Worm (Caenorhabditis elegans) whole organism, L4/young adult: Measurements from ENCODE around the gene C25E10.13.

Source experiments
- W03F9.2 ChIP-seq: fragments of 150-350 bp; optimal IDR thresholded peaks from 2 replicates; lab custom pipeline; 2014; ENCODE audit warnings: missing biosample characterization, missing genetic modification characterization
- dao-5 ChIP-seq: sonication (generic microtip); optimal IDR thresholded peaks from 2 replicates; lab custom pipeline; 2016; ENCODE audit warnings: missing genotype, missing genetic modification characterization, moderate library complexity, missing compliant biosample characterization
- him-1 ChIP-seq: sonication (generic microtip); optimal IDR thresholded peaks from 2 replicates; lab custom pipeline; 2016; ENCODE audit warnings: missing genotype, missing genetic modification reagents, missing genetic modification characterization, missing compliant biosample characterization

The C25E10.13 gene

ce11 chrV:9096674-9097073 lies 37.2 kb downstream of the C25E10.13 start:
- no peak for TF ChIP-seq W03F9.2 (tag; lab: Kevin White, UChicago)
- no peak for TF ChIP-seq dao-5 (tag; lab: Kevin White, UChicago)
- TF ChIP-seq him-1 (tag; lab: Kevin White, UChicago), result no peak

DNA sequence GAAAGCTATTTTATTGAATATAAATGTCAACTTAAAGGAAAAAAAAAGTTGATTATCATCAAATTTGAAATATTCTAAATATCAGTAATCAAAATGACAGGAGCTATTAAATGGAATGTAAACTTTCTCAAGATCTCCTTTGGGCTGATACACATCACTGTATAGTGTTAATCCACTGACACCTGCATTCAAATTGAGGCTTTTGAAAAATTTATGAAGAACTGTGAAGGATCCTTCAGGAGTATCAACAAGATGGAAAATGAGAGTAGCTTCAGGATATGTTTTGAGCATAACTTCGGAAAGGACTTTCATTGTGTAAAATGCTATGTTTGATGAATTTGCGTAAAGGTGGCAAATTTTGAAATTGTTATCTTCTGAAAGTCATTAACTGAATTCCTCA lies 37.7 kb downstream of the C25E10.13 start:
- TF ChIP-seq dao-5 (tag; lab: Kevin White, UChicago), result no peak

ce11 chrV:9098280-9098973 lies 38.9 kb downstream of the C25E10.13 start, which contains the start of gene F21C10.9:
F21C10.9 (minus strand) TSS chrV:9098696.
- TF ChIP-seq him-1 (tag; lab: Kevin White, UChicago) (no peak), W03F9.2 (tag; lab: Kevin White, UChicago) (no peak), dao-5 (tag; lab: Kevin White, UChicago) (no peak)

DNA sequence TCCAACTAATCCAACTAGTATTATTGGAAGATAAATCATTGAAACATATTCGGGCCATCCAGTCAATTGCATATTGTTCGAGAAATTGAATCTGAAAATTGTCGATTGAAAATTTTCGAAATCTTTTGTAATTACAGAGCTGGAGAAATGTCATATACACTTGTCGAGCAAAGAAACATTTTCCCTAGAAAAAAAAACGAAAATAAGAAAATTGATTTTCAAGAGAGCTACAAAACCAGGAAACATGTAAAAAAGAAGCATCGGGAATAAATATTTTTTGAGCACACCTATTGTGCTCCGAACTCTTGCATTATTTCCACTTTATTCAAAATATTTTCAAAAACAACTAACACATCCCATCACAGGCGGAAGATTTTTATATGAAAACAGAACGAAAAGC lies 41.5 kb downstream of the C25E10.13 start, which contains the start of gene frpr-6:
TSS of gene frpr-6 (minus strand) at position 101 of the 400 bp plus-strand sequence.
- TF ChIP-seq him-1 (tag; lab: Kevin White, UChicago) (no peak), dao-5 (tag; lab: Kevin White, UChicago) (no peak), W03F9.2 (tag; lab: Kevin White, UChicago) (no peak)

DNA sequence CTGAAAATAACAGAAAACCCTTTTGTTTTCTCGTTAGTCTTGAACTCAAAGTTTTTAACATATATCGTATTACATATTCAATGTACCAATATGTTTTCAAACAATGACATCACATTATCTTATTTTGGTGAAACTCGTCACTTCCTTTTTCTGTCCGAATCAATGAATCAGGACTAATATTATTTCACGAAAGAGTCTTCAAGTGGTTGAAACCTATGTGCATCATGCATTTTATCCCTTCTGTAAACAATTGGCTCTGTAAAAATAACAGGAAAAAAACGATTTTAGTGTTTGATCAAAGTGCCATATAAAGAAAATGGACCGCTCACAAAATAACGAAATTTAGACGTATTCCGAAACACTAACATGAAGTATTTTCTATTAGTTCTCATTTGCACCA lies 48.7 kb downstream of the C25E10.13 start, which contains the start of gene F21C10.18:
TSS of gene F21C10.18 (plus strand) at position 301 of the 400 bp plus-strand sequence.
- no peak for TF ChIP-seq him-1 (tag; lab: Kevin White, UChicago)
- no peak for TF ChIP-seq W03F9.2 (tag; lab: Kevin White, UChicago)
- TF ChIP-seq dao-5 (tag; lab: Kevin White, UChicago), result no peak

ce11 chrV:9109281-9109680 lies 49.8 kb downstream of the C25E10.13 start, which contains the start of gene pqn-31:
pqn-31 (plus strand) TSS chrV:9109581.
- no peak for TF ChIP-seq him-1 (tag; lab: Kevin White, UChicago)
- TF ChIP-seq dao-5 (tag; lab: Kevin White, UChicago), result no peak
- TF ChIP-seq W03F9.2 (tag; lab: Kevin White, UChicago), result no peak
